Worm (Caenorhabditis elegans) whole organism, young adult: ENCODE results near the gene mec-10.

Experiments
- F33H1.4 ChIP-seq: fragments of 200-800 bp; sonication (Bioruptor generic); IDR thresholded peaks from 2 replicates; pipeline ENCODE4 v1.3.6; 2022; ENCODE audit warnings: missing genetic modification reagents, missing genetic modification characterization, missing compliant biosample characterization
- K11D2.4 ChIP-seq: fragments of 200-800 bp; sonication (Bioruptor generic); IDR thresholded peaks from 2 replicates; pipeline ENCODE4 v1.3.6; 2022; ENCODE audit warnings: missing genetic modification reagents, missing genetic modification characterization, missing compliant biosample characterization
- madf-3 ChIP-seq: fragments of 200-800 bp; sonication (Bioruptor generic); IDR thresholded peaks from 2 replicates; pipeline ENCODE4 v1.3.6; 2022; ENCODE audit warnings: missing genetic modification reagents, missing genetic modification characterization, missing compliant biosample characterization
- madf-6 ChIP-seq: fragments of 200-800 bp; sonication (Bioruptor generic); IDR thresholded peaks from 2 replicates; pipeline ENCODE4 v1.3.6; 2022; ENCODE audit warnings: missing genetic modification reagents, missing genetic modification characterization, missing compliant biosample characterization
- nfya-1 ChIP-seq: sonication (generic microtip); optimal IDR thresholded peaks from 2 replicates; lab custom pipeline; 2017; ENCODE audit warnings: antibody characterized with exemption, missing compliant biosample characterization, missing genetic modification characterization, borderline replicate concordance; ENCODE audit not compliant: insufficient read depth
- pha-4 ChIP-seq: fragments of 150-350 bp; sonication (generic microtip); optimal IDR thresholded peaks from 2 replicates; lab custom pipeline; 2014; ENCODE audit warnings: missing biosample characterization, missing genetic modification reagents, missing genetic modification characterization
- snpc-4 ChIP-seq, 5 experiments: fragments of 150-350 bp in 1 of 5; sonication (generic microtip) in 4 of 5; optimal IDR thresholded peaks; 2 replicates each; lab custom pipeline; 2014 to 2018; ENCODE audit warnings: missing genetic modification characterization in 5 of 5, missing biosample characterization in 3 of 5, antibody characterized with exemption in 2 of 5, mild to moderate bottlenecking in 2 of 5, missing compliant biosample characterization in 2 of 5, missing genotype in 2 of 5, moderate library complexity in 2 of 5, missing genetic modification reagents in 1 of 5
- unc-62 ChIP-seq: fragments of 150-350 bp; optimal IDR thresholded peaks from 2 replicates; lab custom pipeline; 2014; ENCODE audit warnings: missing biosample characterization, missing genetic modification reagents, missing genetic modification characterization
- ztf-3 ChIP-seq: fragments of 200-800 bp; sonication (Bioruptor generic); optimal IDR thresholded peaks from 2 replicates; lab custom pipeline; 2018; ENCODE audit warnings: mild to moderate bottlenecking, missing genetic modification characterization, missing compliant biosample characterization

DNA sequence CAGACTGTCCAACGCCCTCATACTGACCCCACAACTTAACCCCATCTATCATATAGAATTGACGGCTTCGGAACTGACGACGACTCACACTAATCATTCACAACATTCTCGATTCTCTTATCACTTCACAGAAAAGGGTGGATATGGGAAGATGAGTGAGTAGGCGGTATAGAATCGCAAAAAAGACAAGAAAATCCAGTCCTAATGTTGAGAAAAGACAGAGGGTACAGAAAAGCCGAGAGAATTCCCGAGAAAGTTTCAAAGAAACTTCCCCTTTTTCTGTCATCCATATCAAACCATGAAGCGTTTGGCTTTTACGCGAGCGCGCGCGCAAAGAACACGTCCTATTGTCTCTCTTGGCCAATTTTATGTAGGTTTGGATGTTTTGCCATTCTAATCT is 34.1 kb upstream of the mec-10 start:
- TF ChIP-seq ztf-3 (GFP tag; lab: Kevin White, UChicago) (no peak), pha-4 (tag; lab: Kevin White, UChicago) (no peak), madf-3 (GFP tag; lab: Robert Waterston, UW) (no peak), nfya-1 (no peak), F33H1.4 (GFP tag; lab: Robert Waterston, UW) (no peak), unc-62 (GFP tag; lab: Kevin White, UChicago) (no peak), madf-6 (GFP tag; lab: Robert Waterston, UW) (no peak), snpc-4 (GFP tag; optimal IDR thresholded peaks at IDR 0.05; lab: Kevin White, UChicago) (no peak), snpc-4 (tag; optimal IDR thresholded peaks at IDR 0.05; lab: Kevin White, UChicago) (no peak), K11D2.4 (GFP tag; lab: Robert Waterston, UW) (no peak)
